Fruit fly (Drosophila melanogaster) whole organism, pupa: Measurements from ENCODE around the gene Uev1A.

ENCODE experiments used
- CG10348 ChIP-seq: fragments of 200-800 bp; sonication (Bioruptor generic); IDR thresholded peaks from 2 replicates; pipeline ENCODE4 v1.3.6; 2022; ENCODE audit warnings: missing biosample characterization, missing genetic modification characterization
- CG12605 ChIP-seq: fragments of 200-800 bp; sonication (Bioruptor generic); IDR thresholded peaks from 2 replicates; pipeline ENCODE4 v1.3.6; 2022; ENCODE audit warnings: missing biosample characterization, missing genetic modification characterization
- CG13204 ChIP-seq: fragments of 200-800 bp; sonication (Bioruptor generic); optimal IDR thresholded peaks from 2 replicates; lab custom pipeline; 2018; ENCODE audit warnings: missing biosample characterization, mild to moderate bottlenecking, missing genetic modification characterization, moderate library complexity
- CG14655 ChIP-seq: fragments of 200-800 bp; sonication (Bioruptor generic); optimal IDR thresholded peaks from 3 replicates; lab custom pipeline; 2017; ENCODE audit warnings: mild to moderate bottlenecking, missing biosample characterization, missing genetic modification reagents, missing genetic modification characterization
- CG15710 ChIP-seq: fragments of 200-800 bp; sonication (Bioruptor generic); optimal IDR thresholded peaks from 2 replicates; lab custom pipeline; 2018; ENCODE audit warnings: missing biosample characterization, mild to moderate bottlenecking, missing genetic modification characterization, moderate library complexity
- CG17806 ChIP-seq: fragments of 200-800 bp; sonication (Bioruptor generic); optimal IDR thresholded peaks from 2 replicates; lab custom pipeline; 2018; ENCODE audit warnings: missing biosample characterization, mild to moderate bottlenecking, missing genetic modification characterization, moderate library complexity
- CG32121 ChIP-seq: fragments of 200-800 bp; sonication (Bioruptor generic); IDR thresholded peaks from 2 replicates; pipeline ENCODE4 v1.3.6; 2022; ENCODE audit warnings: missing biosample characterization, missing genetic modification characterization
- CG34367 ChIP-seq: fragments of 200-800 bp; sonication (Bioruptor generic); optimal IDR thresholded peaks from 2 replicates; lab custom pipeline; 2018; ENCODE audit warnings: missing biosample characterization, mild to moderate bottlenecking, missing genetic modification characterization
- CG4496 ChIP-seq: fragments of 200-800 bp; sonication (Bioruptor generic); IDR thresholded peaks from 3 replicates; pipeline ENCODE4 v1.3.6; 2022; ENCODE audit warnings: missing biosample characterization, missing genetic modification characterization
- CG8159 ChIP-seq: fragments of 200-800 bp; sonication (Bioruptor generic); optimal IDR thresholded peaks from 3 replicates; lab custom pipeline; 2018; ENCODE audit warnings: missing biosample characterization, mild to moderate bottlenecking, missing genetic modification characterization, moderate library complexity
- CG8301 ChIP-seq: fragments of 200-800 bp; sonication (Bioruptor generic); optimal IDR thresholded peaks from 2 replicates; lab custom pipeline; 2018; ENCODE audit warnings: missing biosample characterization, mild to moderate bottlenecking, missing genetic modification characterization
- CG9948 ChIP-seq: fragments of 200-800 bp; sonication (Bioruptor generic); optimal IDR thresholded peaks from 2 replicates; lab custom pipeline; 2018; ENCODE audit warnings: missing biosample characterization, mild to moderate bottlenecking, missing genetic modification characterization, moderate library complexity
- D1 ChIP-seq: fragments of 200-800 bp; sonication (Bioruptor generic); optimal IDR thresholded peaks from 2 replicates; lab custom pipeline; 2018; ENCODE audit warnings: missing biosample characterization, mild to moderate bottlenecking, missing genetic modification characterization, moderate library complexity
- EcR ChIP-seq: fragments of 200-800 bp; sonication (Bioruptor generic); optimal IDR thresholded peaks from 3 replicates; lab custom pipeline; 2019; ENCODE audit warnings: missing biosample characterization, missing genetic modification characterization, mild to moderate bottlenecking, moderate library complexity, missing genetic modification reagents
- Ets98B ChIP-seq: fragments of 200-800 bp; sonication (Bioruptor generic); IDR thresholded peaks from 2 replicates; pipeline ENCODE4 v1.3.6; 2022; ENCODE audit warnings: missing biosample characterization, missing genetic modification characterization
- Pif1A ChIP-seq: fragments of 200-800 bp; sonication (Bioruptor generic); optimal IDR thresholded peaks from 3 replicates; lab custom pipeline; 2016; ENCODE audit warnings: missing biosample characterization, missing genetic modification characterization
- Pif1B ChIP-seq: fragments of 200-800 bp; sonication (Bioruptor generic); optimal IDR thresholded peaks from 3 replicates; lab custom pipeline; 2016; ENCODE audit warnings: missing biosample characterization, missing genetic modification characterization
- Snoo ChIP-seq: fragments of 200-800 bp; sonication (Bioruptor generic); optimal IDR thresholded peaks from 3 replicates; lab custom pipeline; 2017; ENCODE audit warnings: missing biosample characterization, mild to moderate bottlenecking, missing genetic modification characterization, inconsistent platforms
- fd96Ca ChIP-seq: fragments of 200-800 bp; sonication (Bioruptor generic); IDR thresholded peaks from 3 replicates; pipeline ENCODE4 v1.3.6; 2022; ENCODE audit warnings: missing biosample characterization, missing genetic modification characterization
- gl ChIP-seq: fragments of 200-800 bp; sonication (Bioruptor generic); optimal IDR thresholded peaks from 2 replicates; lab custom pipeline; 2018; ENCODE audit warnings: missing biosample characterization, mild to moderate bottlenecking, missing genetic modification characterization
- rn ChIP-seq: fragments of 200-800 bp; sonication (Bioruptor generic); IDR thresholded peaks from 2 replicates; pipeline ENCODE4 v1.3.6; 2022; ENCODE audit warnings: missing biosample characterization, missing genetic modification characterization

The Uev1A gene

dm6 chr3L:5365880-5366507 is at the start of gene Uev1A, which contains the start of gene Membrin:
Uev1A (minus strand) TSS chr3L:5366225.
Membrin (plus strand) TSS chr3L:5366455.
- TF ChIP-seq CG14655 (GFP tag; lab: Kevin White, UChicago) (no peak), CG17806 (tag; lab: Kevin White, UChicago) (no peak), CG15710 (no peak), CG34367 (tag; lab: Kevin White, UChicago) (no peak), Pif1B (GFP tag; lab: Kevin White, UChicago) (no peak), fd96Ca (GFP tag; lab: Robert Waterston, UW) (no peak), CG13204 (GFP tag; lab: Kevin White, UChicago) (no peak), rn (GFP tag; lab: Robert Waterston, UW) (no peak), CG4496 (GFP tag; lab: Robert Waterston, UW) (no peak), CG32121 (GFP tag; lab: Robert Waterston, UW) (no peak)

- TF ChIP-seq D1 (tag; lab: Kevin White, UChicago) (no peak), CG4496 (GFP tag; lab: Robert Waterston, UW) (peak; percentile 77), Pif1B (GFP tag; lab: Kevin White, UChicago) (no peak), Ets98B (peak; percentile 61), EcR (GFP tag; lab: Kevin White, UChicago) (no peak), Pif1A (GFP tag; lab: Kevin White, UChicago) (no peak), fd96Ca (GFP tag; lab: Robert Waterston, UW) (0 out of 3 replicates have a peak, but pooled peaks have one; percentile 28), rn (GFP tag; lab: Robert Waterston, UW) (no peak), CG17806 (tag; lab: Kevin White, UChicago) (no peak), CG14655 (GFP tag; lab: Kevin White, UChicago) (no peak), CG8159 (tag; lab: Kevin White, UChicago) (no peak), CG10348 (no peak), CG9948 (tag; lab: Kevin White, UChicago) (no peak)
Measured at dm6 chr3L:5385762-5386161, 19.7 kb upstream of the Uev1A start.

- TF ChIP-seq CG8301 (tag; lab: Kevin White, UChicago) (no peak), CG34367 (tag; lab: Kevin White, UChicago) (no peak), CG10348 (no peak), CG32121 (GFP tag; lab: Robert Waterston, UW) (no peak)
Measured at dm6 chr3L:5382721-5383120, 16.7 kb upstream of the Uev1A start, which contains the start of gene Ir64a. Ir64a (minus strand) TSS chr3L:5382821.

dm6 chr3L:5372052-5372451 is 6.0 kb upstream of the Uev1A start:
- TF ChIP-seq EcR (GFP tag; lab: Kevin White, UChicago) = no peak
- no peak for TF ChIP-seq Pif1B (GFP tag; lab: Kevin White, UChicago)
- no peak for TF ChIP-seq CG13204 (GFP tag; lab: Kevin White, UChicago)
- no peak for TF ChIP-seq Ets98B
- TF ChIP-seq CG15710 = no peak
- no peak for TF ChIP-seq Pif1A (GFP tag; lab: Kevin White, UChicago)

dm6 chr3L:5367744-5368507 is 1.9 kb upstream of the Uev1A start, which contains the start of gene Pfdn4:
Pfdn4 (minus strand) TSS chr3L:5368008.
- TF ChIP-seq D1 (tag; lab: Kevin White, UChicago) (peak; percentile 42), Pif1B (GFP tag; lab: Kevin White, UChicago) (peak; percentile 12), CG9948 (tag; lab: Kevin White, UChicago) (no peak), CG10348 (no peak)

dm6 chr3L:5365164-5365879 is 703 bp downstream of the Uev1A start:
- peak; percentile 38 for TF ChIP-seq Snoo (tag; lab: Kevin White, UChicago)
- peak; percentile 2 for TF ChIP-seq CG15710
- peak; percentile 44 for TF ChIP-seq Pif1A (GFP tag; lab: Kevin White, UChicago)
- TF ChIP-seq rn (GFP tag; lab: Robert Waterston, UW) = no peak
- TF ChIP-seq CG34367 (tag; lab: Kevin White, UChicago) = no peak
- peak; percentile 25; the same call in 1 of the 2 replicates for TF ChIP-seq CG12605 (GFP tag; lab: Robert Waterston, UW)
- TF ChIP-seq CG4496 (GFP tag; lab: Robert Waterston, UW) = peak; percentile 47; the same call in 2 of the 3 replicates
- TF ChIP-seq Pif1B (GFP tag; lab: Kevin White, UChicago) = peak; percentile 5
- no peak for TF ChIP-seq CG13204 (GFP tag; lab: Kevin White, UChicago)
- TF ChIP-seq CG32121 (GFP tag; lab: Robert Waterston, UW) = peak; percentile 28; the same call in 1 of the 2 replicates
- 0 out of 2 replicates have a peak, but pooled peaks have one; percentile 11 for TF ChIP-seq Ets98B
- TF ChIP-seq fd96Ca (GFP tag; lab: Robert Waterston, UW) = no peak
- TF ChIP-seq CG8301 (tag; lab: Kevin White, UChicago) = no peak
- TF ChIP-seq CG9948 (tag; lab: Kevin White, UChicago) = no peak
- TF ChIP-seq CG10348 = no peak
- TF ChIP-seq EcR (GFP tag; lab: Kevin White, UChicago) = peak; percentile 48
- peak; percentile 29 for TF ChIP-seq CG8159 (tag; lab: Kevin White, UChicago)
- no peak for TF ChIP-seq CG17806 (tag; lab: Kevin White, UChicago)
- peak; percentile 27 for TF ChIP-seq D1 (tag; lab: Kevin White, UChicago)
- TF ChIP-seq gl (tag; lab: Kevin White, UChicago) = peak; percentile 44
- no peak for TF ChIP-seq CG14655 (GFP tag; lab: Kevin White, UChicago)
